Fruit fly (Drosophila melanogaster) whole organism, embryonic: ENCODE data around the gene Ctl1.

Experiments used
- Abd-B ChIP-seq: fragments of 200-800 bp; sonication (Bioruptor generic); optimal IDR thresholded peaks from 2 replicates; lab custom pipeline; 2018; ENCODE audit warnings: missing biosample characterization, mild to moderate bottlenecking, missing genetic modification characterization, moderate library complexity
- Atf-2 ChIP-seq: fragments of 200-800 bp; sonication (Bioruptor generic); optimal IDR thresholded peaks from 2 replicates; lab custom pipeline; 2016; ENCODE audit warnings: missing biosample characterization, missing genetic modification characterization
- Blimp-1 ChIP-seq: fragments of 200-800 bp; sonication (Bioruptor generic); optimal IDR thresholded peaks from 3 replicates; lab custom pipeline; 2018; ENCODE audit warnings: missing biosample characterization, missing genetic modification characterization, mild to moderate bottlenecking, moderate library complexity, missing genetic modification reagents
- CG10274 ChIP-seq: fragments of 200-800 bp; sonication (Bioruptor generic); optimal IDR thresholded peaks from 3 replicates; lab custom pipeline; 2017; ENCODE audit warnings: missing biosample characterization, mild to moderate bottlenecking, missing genetic modification characterization
- CG10366 ChIP-seq: fragments of 200-800 bp; sonication (Bioruptor generic); IDR thresholded peaks from 2 replicates; pipeline ENCODE4 v1.3.6; 2022; ENCODE audit warnings: missing biosample characterization, missing genetic modification characterization
- CG11093 ChIP-seq: fragments of 200-800 bp; sonication (Bioruptor generic); IDR thresholded peaks from 3 replicates; pipeline ENCODE4 v1.3.6; 2022; ENCODE audit warnings: missing biosample characterization, missing genetic modification characterization
- CG12659 ChIP-seq: fragments of 200-800 bp; sonication (Bioruptor generic); optimal IDR thresholded peaks from 3 replicates; lab custom pipeline; 2017; ENCODE audit warnings: mild to moderate bottlenecking, missing biosample characterization, missing genetic modification reagents, missing genetic modification characterization
- CG13296 ChIP-seq: fragments of 200-800 bp; sonication (Bioruptor generic); optimal IDR thresholded peaks from 3 replicates; lab custom pipeline; 2018; ENCODE audit warnings: missing biosample characterization, mild to moderate bottlenecking, missing genetic modification characterization
- CG15696 ChIP-seq: fragments of 200-800 bp; sonication (Bioruptor generic); optimal IDR thresholded peaks from 2 replicates; lab custom pipeline; 2019; ENCODE audit warnings: missing biosample characterization, mild to moderate bottlenecking, missing genetic modification characterization, moderate library complexity
- CG16813 ChIP-seq: fragments of 200-800 bp; sonication (Bioruptor generic); IDR thresholded peaks from 3 replicates; pipeline ENCODE4 v1.3.6; 2022; ENCODE audit warnings: missing biosample characterization, missing genetic modification characterization; ENCODE audit not compliant: partially characterized antibody
- CG17912 ChIP-seq: fragments of 200-800 bp; sonication (Bioruptor generic); optimal IDR thresholded peaks from 2 replicates; lab custom pipeline; 2018; ENCODE audit warnings: missing biosample characterization, mild to moderate bottlenecking, missing genetic modification characterization
- CG2116 ChIP-seq: fragments of 200-800 bp; sonication (Bioruptor generic); optimal IDR thresholded peaks from 3 replicates; lab custom pipeline; 2018; ENCODE audit warnings: missing biosample characterization, mild to moderate bottlenecking, missing genetic modification characterization
- CG2120 ChIP-seq: fragments of 200-800 bp; sonication (Bioruptor generic); optimal IDR thresholded peaks from 3 replicates; lab custom pipeline; 2016; ENCODE audit warnings: missing biosample characterization, missing genetic modification characterization
- CG3163 ChIP-seq: fragments of 200-800 bp; sonication (Bioruptor generic); optimal IDR thresholded peaks from 3 replicates; lab custom pipeline; 2016; ENCODE audit warnings: missing biosample characterization, missing genetic modification characterization
- CG34224 ChIP-seq: fragments of 200-800 bp; sonication (Bioruptor generic); IDR thresholded peaks from 3 replicates; pipeline ENCODE4 v1.3.6; 2022; ENCODE audit warnings: missing biosample characterization, missing genetic modification characterization; ENCODE audit not compliant: partially characterized antibody
- CG7839 ChIP-seq: fragments of 200-800 bp; sonication (Bioruptor generic); optimal IDR thresholded peaks from 3 replicates; lab custom pipeline; 2018; ENCODE audit warnings: missing biosample characterization, mild to moderate bottlenecking, missing genetic modification characterization, moderate library complexity
- CG7963 ChIP-seq: fragments of 200-800 bp; sonication (Bioruptor generic); IDR thresholded peaks from 3 replicates; pipeline ENCODE4 v1.3.6; 2022; ENCODE audit warnings: missing biosample characterization, missing genetic modification characterization; ENCODE audit not compliant: partially characterized antibody
- CG8290 ChIP-seq, 3 experiments: fragments of 200-800 bp; sonication (Bioruptor generic); optimal IDR thresholded peaks; 2 replicates each; lab custom pipeline; 2016 to 2019; ENCODE audit warnings: missing biosample characterization in 3 of 3, missing genetic modification characterization in 3 of 3, mild to moderate bottlenecking in 2 of 3, moderate library complexity in 1 of 3
- CG9727 ChIP-seq: fragments of 200-800 bp; sonication (Bioruptor generic); optimal IDR thresholded peaks from 3 replicates; lab custom pipeline; 2017; ENCODE audit warnings: missing biosample characterization, mild to moderate bottlenecking, missing genetic modification characterization
- CTCF ChIP-seq: fragments of 200-800 bp; sonication (Bioruptor generic); optimal IDR thresholded peaks from 2 replicates; lab custom pipeline; 2017; ENCODE audit warnings: missing biosample characterization, mild to moderate bottlenecking, missing genetic modification characterization, moderate library complexity
- Chrac-16 ChIP-seq: fragments of 200-800 bp; sonication (Bioruptor generic); optimal IDR thresholded peaks from 3 replicates; lab custom pipeline; 2016; ENCODE audit warnings: missing biosample characterization, missing genetic modification characterization
- Dbx ChIP-seq: fragments of 200-800 bp; sonication (Bioruptor generic); IDR thresholded peaks from 3 replicates; pipeline ENCODE4 v1.3.6; 2022; ENCODE audit warnings: missing biosample characterization, missing genetic modification characterization
- Ets65A ChIP-seq: fragments of 200-800 bp; sonication (Bioruptor generic); peaks from one replicate; lab custom pipeline; 2016; ENCODE audit warnings: missing biosample characterization, missing genetic modification characterization
- HmgD ChIP-seq: fragments of 200-800 bp; sonication (Bioruptor generic); optimal IDR thresholded peaks from 3 replicates; lab custom pipeline; 2016; ENCODE audit warnings: missing biosample characterization, missing genetic modification characterization
- HmgZ ChIP-seq: fragments of 200-800 bp; sonication (Bioruptor generic); optimal IDR thresholded peaks from 2 replicates; lab custom pipeline; 2018; ENCODE audit warnings: missing biosample characterization, mild to moderate bottlenecking, missing genetic modification characterization
- Lpt ChIP-seq: fragments of >200 bp; optimal IDR thresholded peaks from 2 replicates; lab custom pipeline; 2018; ENCODE audit warnings: missing biosample characterization, missing genetic modification characterization
- Med ChIP-seq: fragments of 200-800 bp; sonication (Bioruptor generic); peaks from one replicate; lab custom pipeline; 2016; ENCODE audit warnings: missing biosample characterization, missing genetic modification characterization, mild to moderate bottlenecking, inconsistent platforms, moderate library complexity
- Sry-β ChIP-seq: fragments of 200-800 bp; sonication (Bioruptor generic); optimal IDR thresholded peaks from 2 replicates; lab custom pipeline; 2018; ENCODE audit warnings: missing biosample characterization, mild to moderate bottlenecking, missing genetic modification characterization, moderate library complexity
- abd-A ChIP-seq: fragments of 200-800 bp; sonication (Bioruptor generic); optimal IDR thresholded peaks from 3 replicates; lab custom pipeline; 2019; ENCODE audit warnings: missing biosample characterization, mild to moderate bottlenecking, missing genetic modification characterization, moderate library complexity
- cas ChIP-seq: fragments of 200-800 bp; sonication (Bioruptor generic); IDR thresholded peaks from 2 replicates; pipeline ENCODE4 v1.3.6; 2022; ENCODE audit warnings: missing biosample characterization, missing genetic modification characterization
- cwo ChIP-seq: fragments of 200-800 bp; sonication (Bioruptor generic); optimal IDR thresholded peaks from 3 replicates; lab custom pipeline; 2017; ENCODE audit warnings: missing biosample characterization, missing genetic modification characterization, mild to moderate bottlenecking, moderate library complexity, missing genetic modification reagents
- eve ChIP-seq, 2 experiments: fragments of >200 bp; optimal IDR thresholded peaks; 2 replicates each; lab custom pipeline; 2017; ENCODE audit warnings: missing biosample characterization in 2 of 2, missing genetic modification characterization in 2 of 2
- ewg ChIP-seq: fragments of 200-800 bp; sonication (Bioruptor generic); optimal IDR thresholded peaks from 3 replicates; lab custom pipeline; 2017; ENCODE audit warnings: mild to moderate bottlenecking, missing biosample characterization, missing genetic modification reagents, missing genetic modification characterization
- ftz-f1 ChIP-seq: fragments of 200-800 bp; sonication (Bioruptor generic); optimal IDR thresholded peaks from 2 replicates; lab custom pipeline; 2016; ENCODE audit warnings: missing biosample characterization, missing genetic modification characterization
- ind ChIP-seq: fragments of 200-800 bp; sonication (Bioruptor generic); optimal IDR thresholded peaks from 3 replicates; lab custom pipeline; 2016; ENCODE audit warnings: missing biosample characterization, missing genetic modification characterization
- lilli ChIP-seq: fragments of 200-800 bp; sonication (Bioruptor generic); optimal IDR thresholded peaks from 3 replicates; lab custom pipeline; 2016; ENCODE audit warnings: missing biosample characterization, missing genetic modification characterization
- lola ChIP-seq, 3 experiments: fragments of >200 bp in 2 of 3; fragments of 200-800 bp in 1 of 3; sonication (Bioruptor generic) in 1 of 3; optimal IDR thresholded peaks; 2 replicates each; lab custom pipeline; 2017 to 2019; ENCODE audit warnings: missing biosample characterization in 3 of 3, missing genetic modification characterization in 3 of 3, mild to moderate bottlenecking in 1 of 3, moderate library complexity in 1 of 3
- nom ChIP-seq: fragments of 200-800 bp; sonication (Bioruptor generic); optimal IDR thresholded peaks from 2 replicates; lab custom pipeline; 2017; ENCODE audit warnings: missing biosample characterization, missing genetic modification characterization, mild to moderate bottlenecking, moderate library complexity, missing genetic modification reagents
- pum ChIP-seq: fragments of 200-800 bp; sonication (Bioruptor generic); optimal IDR thresholded peaks from 2 replicates; lab custom pipeline; 2016; ENCODE audit warnings: missing biosample characterization, missing genetic modification characterization
- sc ChIP-seq, 3 experiments: fragments of >200 bp in 2 of 3; fragments of 200-800 bp in 1 of 3; sonication (Bioruptor generic) in 1 of 3; optimal IDR thresholded peaks; 2 replicates in 2 of 3; 3 replicates in 1 of 3; lab custom pipeline; 2017; ENCODE audit warnings: mild to moderate bottlenecking in 1 of 3, missing biosample characterization in 1 of 3, missing genetic modification characterization in 1 of 3, missing genetic modification reagents in 1 of 3
- sd ChIP-seq: fragments of 200-800 bp; sonication (Bioruptor generic); optimal IDR thresholded peaks from 3 replicates; lab custom pipeline; 2018; ENCODE audit warnings: missing biosample characterization, mild to moderate bottlenecking, missing genetic modification characterization, moderate library complexity
- sens ChIP-seq: fragments of 200-800 bp; sonication (Bioruptor generic); peaks from one replicate; lab custom pipeline; 2016; ENCODE audit warnings: missing biosample characterization, missing genetic modification characterization
- sens-2 ChIP-seq: fragments of 200-800 bp; sonication (Bioruptor generic); IDR thresholded peaks from 2 replicates; pipeline ENCODE4 v1.3.6; 2022; ENCODE audit warnings: missing biosample characterization, missing genetic modification characterization
- sima ChIP-seq: fragments of 200-800 bp; sonication (Bioruptor generic); optimal IDR thresholded peaks from 2 replicates; lab custom pipeline; 2016; ENCODE audit warnings: missing biosample characterization, missing genetic modification characterization
- tna ChIP-seq: fragments of 200-800 bp; sonication (Bioruptor generic); IDR thresholded peaks from 2 replicates; pipeline ENCODE4 v1.3.6; 2022; ENCODE audit warnings: missing biosample characterization, missing genetic modification characterization; ENCODE audit not compliant: partially characterized antibody
- trem ChIP-seq: fragments of 200-800 bp; optimal IDR thresholded peaks from 3 replicates; lab custom pipeline; 2019; ENCODE audit warnings: missing biosample characterization, mild to moderate bottlenecking, missing genetic modification characterization, moderate library complexity

Ctl1 gene

dm6 chr3L:4259102-4259558 is 18.6 kb upstream of the Ctl1 start, which contains the start of the genes CG15011 and CG1309 (continued):
- peak; percentile 28 for TF ChIP-seq CG17912 (GFP tag; lab: Kevin White, UChicago)
- TF ChIP-seq ewg (GFP tag; lab: Kevin White, UChicago): peak; percentile 42
- TF ChIP-seq lilli (GFP tag; lab: Kevin White, UChicago): peak; percentile 94
- peak; percentile 84 for TF ChIP-seq Atf-2 (GFP tag; lab: Kevin White, UChicago)
- TF ChIP-seq eve (GFP tag; optimal IDR thresholded peaks at IDR 0.05; lab: Kevin White, UChicago): no peak
- peak; percentile 37 for TF ChIP-seq sima (GFP tag; lab: Kevin White, UChicago)
- peak; percentile 99 for TF ChIP-seq sd (tag; lab: Kevin White, UChicago)
- TF ChIP-seq, all 482 proteins: peak for 382

dm6 chr3L:4261177-4261576 is 16.6 kb upstream of the Ctl1 start:
- no peak for TF ChIP-seq Dbx (GFP tag; lab: Robert Waterston, UW)
- peak; percentile 51 for TF ChIP-seq sens
- no peak for TF ChIP-seq ftz-f1 (GFP tag; lab: Kevin White, UChicago)
- no peak for TF ChIP-seq cwo (GFP tag; lab: Kevin White, UChicago)
- TF ChIP-seq Med (GFP tag; lab: Kevin White, UChicago): peak; percentile 50

- TF ChIP-seq Ets65A (GFP tag; lab: Kevin White, UChicago) (peak; percentile 82), CG13296 (no peak), sens-2 (GFP tag; lab: Robert Waterston, UW) (no peak), trem (tag; lab: Kevin White, UChicago) (peak; percentile 99), ind (peak; percentile 25), HmgD (GFP tag; lab: Kevin White, UChicago) (no peak), CG10274 (GFP tag; lab: Kevin White, UChicago) (no peak), CG7963 (GFP tag; lab: Robert Waterston, UW) (0 out of 3 replicates have a peak, but pooled peaks have one; percentile 38), CG15696 (tag; lab: Kevin White, UChicago) (no peak), nom (GFP tag; lab: Kevin White, UChicago) (no peak), Chrac-16 (GFP tag; lab: Kevin White, UChicago) (peak; percentile 2), HmgZ (tag; lab: Kevin White, UChicago) (peak; percentile 40), CG10366 (GFP tag; lab: Robert Waterston, UW) (0 out of 2 replicates have a peak, but pooled peaks have one; percentile 8), Lpt (GFP tag; lab: Kevin White, UChicago) (no peak), abd-A (peak; percentile 21), CG12659 (peak; percentile 68), CG2120 (GFP tag; lab: Kevin White, UChicago) (peak; percentile 17), CG11093 (GFP tag; lab: Robert Waterston, UW) (no peak), CG9727 (GFP tag; lab: Kevin White, UChicago) (peak; percentile 21), tna (GFP tag; lab: Robert Waterston, UW) (peak; percentile 45; the same call in 1 of the 2 replicates), Abd-B (peak; percentile 18), CG2116 (GFP tag; lab: Kevin White, UChicago) (peak; percentile 88), lilli (GFP tag; lab: Kevin White, UChicago) (peak; percentile 36), CTCF (GFP tag; lab: Kevin White, UChicago) (peak; percentile 41), Sry-β (GFP tag; lab: Kevin White, UChicago) (no peak), pum (GFP tag; lab: Kevin White, UChicago) (no peak), CG34224 (GFP tag; lab: Robert Waterston, UW) (peak; percentile 71), lola (GFP tag; optimal IDR thresholded peaks at IDR 0.05; lab: Kevin White, UChicago) (peak in 1 of 3 experiments; percentile 11), cas (GFP tag; lab: Robert Waterston, UW) (no peak), CG8290 (GFP tag; optimal IDR thresholded peaks at IDR 0.05; lab: Kevin White, UChicago) (peak; percentile 40), CG8290 (tag; optimal IDR thresholded peaks at IDR 0.05; lab: Kevin White, UChicago) (no peak), CG7839 (tag; lab: Kevin White, UChicago) (peak; percentile 26), sc (optimal IDR thresholded peaks at IDR 0.05; lab: Kevin White, UChicago) (no peak), sc (GFP tag; optimal IDR thresholded peaks at IDR 0.05; lab: Kevin White, UChicago) (no peak), CG16813 (GFP tag; lab: Robert Waterston, UW) (peak; percentile 55), Blimp-1 (GFP tag; lab: Kevin White, UChicago) (peak; percentile 24), CG3163 (GFP tag; lab: Kevin White, UChicago) (no peak)
These were observed 15.4 kb upstream of the Ctl1 start, which contains the start of the genes CG11586 and VhaM9.7-a for dm6 chr3L:4262384-4262783. TSS of gene CG11586 (minus strand) at chr3L:4262470. TSS of gene VhaM9.7-a (plus strand) at chr3L:4262705.
